Fruit fly (Drosophila melanogaster): ENCODE results near the gene CalpC.
A peak's percentile ranks its signal among the peaks of the same experiment; 100 is the strongest.

The CalpC gene

DNA sequence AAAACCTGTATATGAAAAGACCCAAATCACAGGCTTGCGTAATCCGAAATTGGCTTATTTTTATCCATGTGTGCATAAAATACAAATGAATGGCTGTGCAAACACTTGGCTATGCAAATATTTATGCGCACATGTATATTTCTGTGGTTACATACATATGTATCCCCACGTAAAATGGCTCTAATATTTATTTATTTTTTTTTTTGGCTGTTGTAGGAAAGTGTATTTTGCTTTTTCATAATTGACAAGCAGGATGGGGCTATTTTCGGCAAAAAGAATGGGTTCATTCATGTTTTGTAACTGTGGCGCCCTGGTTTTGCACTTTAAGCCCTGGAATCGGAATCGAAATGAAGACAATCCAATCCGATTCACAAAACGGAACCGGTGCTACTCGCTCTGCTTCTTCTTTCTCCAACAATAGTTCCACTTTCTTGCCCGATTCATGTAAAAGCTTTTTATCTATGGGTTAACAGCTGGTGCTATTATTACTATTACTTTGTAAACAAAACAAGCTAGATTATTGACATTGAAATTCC, 9.6 kb downstream of the CalpC start (continued):
- TF ChIP-seq H15 (GFP tag; IDR thresholded peaks at IDR 0.05): peak; percentile 72
- peak; percentile 53 for TF ChIP-seq p53 (GFP tag; optimal IDR thresholded peaks at IDR 0.05)
- peak; percentile 75 for TF ChIP-seq vfl (GFP tag; optimal IDR thresholded peaks at IDR 0.05)
- TF ChIP-seq emc (GFP tag; optimal IDR thresholded peaks at IDR 0.05): no peak
- TF ChIP-seq phol (tag; optimal IDR thresholded peaks at IDR 0.05): peak; percentile 17
- TF ChIP-seq nau (GFP tag; optimal IDR thresholded peaks at IDR 0.05): peak; percentile 38
- peak; percentile 33 to 53 for TF ChIP-seq chif (GFP tag; optimal IDR thresholded peaks at IDR 0.05)
- TF ChIP-seq ewg (GFP tag; optimal IDR thresholded peaks at IDR 0.05): peak; percentile 40
- TF ChIP-seq pb (GFP tag; optimal IDR thresholded peaks at IDR 0.05): peak; percentile 37
- TF ChIP-seq zen2 (GFP tag; IDR thresholded peaks at IDR 0.05; ENCODE audit: partially characterized antibody): no peak
- TF ChIP-seq Aef1 (GFP tag; IDR thresholded peaks at IDR 0.05): peak; percentile 78
- TF ChIP-seq CG1832 (GFP tag; optimal IDR thresholded peaks at IDR 0.05): no peak
- peak; percentile 67 for TF ChIP-seq B-H2 (GFP tag; optimal IDR thresholded peaks at IDR 0.05)
- TF ChIP-seq trem (tag; optimal IDR thresholded peaks at IDR 0.05): peak; percentile 31
- TF ChIP-seq danr (GFP tag; IDR thresholded peaks at IDR 0.05): 0 out of 2 replicates have a peak, but pooled peaks have one; percentile 42
- peak; percentile 72 for TF ChIP-seq Dek (tag; optimal IDR thresholded peaks at IDR 0.05)
- TF ChIP-seq Hand (GFP tag; optimal IDR thresholded peaks at IDR 0.05): peak; percentile 57
- TF ChIP-seq CG7928 (GFP tag; optimal IDR thresholded peaks at IDR 0.05): peak; percentile 90
- TF ChIP-seq CG10321 (GFP tag; IDR thresholded peaks at IDR 0.05): peak; percentile 50; the same call in 1 of the 2 replicates
- no peak for TF ChIP-seq zen (tag; optimal IDR thresholded peaks at IDR 0.05)
- peak; percentile 71 for TF ChIP-seq mam (GFP tag; optimal IDR thresholded peaks at IDR 0.05)
- TF ChIP-seq Vsx1 (GFP tag; optimal IDR thresholded peaks at IDR 0.05): peak; percentile 65
- TF ChIP-seq esg (GFP tag; conservative IDR thresholded peaks at IDR 0.05): peak; percentile 71
- TF ChIP-seq C15 (GFP tag; IDR thresholded peaks at IDR 0.05): peak; percentile 55; the same call in 1 of the 3 replicates

dm6 chrX:16350062-16350461, 24.5 kb downstream of the CalpC start, which contains the start of gene sl:
sl (plus strand) TSS chrX:16350315.
- TF ChIP-seq CG18011 (GFP tag; optimal IDR thresholded peaks at IDR 0.05) (no peak), Spps (tag; optimal IDR thresholded peaks at IDR 0.05) (no peak), CG2875 (GFP tag; optimal IDR thresholded peaks at IDR 0.05) (no peak), Xbp1 (GFP tag; optimal IDR thresholded peaks at IDR 0.05) (peak; percentile 23), CG10565 (GFP tag; optimal IDR thresholded peaks at IDR 0.05) (no peak), CG2116 (GFP tag; optimal IDR thresholded peaks at IDR 0.05) (no peak), BEAF-32 (GFP tag; optimal IDR thresholded peaks at IDR 0.05) (peak; percentile 30), btn (GFP tag; optimal IDR thresholded peaks at IDR 0.05) (no peak), Ptx1 (GFP tag; IDR thresholded peaks at IDR 0.05) (peak; percentile 29; the same call in 1 of the 2 replicates), row (GFP tag; IDR thresholded peaks at IDR 0.05) (peak; percentile 83), Abd-B (GFP tag; optimal IDR thresholded peaks at IDR 0.05) (no peak), otp (GFP tag; IDR thresholded peaks at IDR 0.05) (0 out of 3 replicates have a peak, but pooled peaks have one; percentile 10), Neu2 (GFP tag; optimal IDR thresholded peaks at IDR 0.05; ENCODE audit: borderline replicate concordance) (no peak), CG17385 (GFP tag; optimal IDR thresholded peaks at IDR 0.05) (no peak), CG10267 (tag; optimal IDR thresholded peaks at IDR 0.05) (peak; percentile 38), Asciz (GFP tag; optimal IDR thresholded peaks at IDR 0.05) (no peak), CG15011 (GFP tag; optimal IDR thresholded peaks at IDR 0.05) (no peak), CG12744 (GFP tag; optimal IDR thresholded peaks at IDR 0.05) (no peak), Chrac-16 (GFP tag; optimal IDR thresholded peaks at IDR 0.05) (no peak), stwl (tag; optimal IDR thresholded peaks at IDR 0.05) (peak; percentile 95), chn (GFP tag; optimal IDR thresholded peaks at IDR 0.05) (no peak), CG13894 (tag; optimal IDR thresholded peaks at IDR 0.05) (no peak), CG2120 (GFP tag; optimal IDR thresholded peaks at IDR 0.05) (peak; percentile 28), Six4 (GFP tag; optimal IDR thresholded peaks at IDR 0.05) (no peak), Eip74EF (GFP tag; optimal IDR thresholded peaks at IDR 0.05) (peak in 1 of 2 experiments; percentile 59), Camta (GFP tag; optimal IDR thresholded peaks at IDR 0.05) (peak; percentile 32)
